Fruit fly (Drosophila melanogaster): ENCODE data around the gene SWIP.

DNA sequence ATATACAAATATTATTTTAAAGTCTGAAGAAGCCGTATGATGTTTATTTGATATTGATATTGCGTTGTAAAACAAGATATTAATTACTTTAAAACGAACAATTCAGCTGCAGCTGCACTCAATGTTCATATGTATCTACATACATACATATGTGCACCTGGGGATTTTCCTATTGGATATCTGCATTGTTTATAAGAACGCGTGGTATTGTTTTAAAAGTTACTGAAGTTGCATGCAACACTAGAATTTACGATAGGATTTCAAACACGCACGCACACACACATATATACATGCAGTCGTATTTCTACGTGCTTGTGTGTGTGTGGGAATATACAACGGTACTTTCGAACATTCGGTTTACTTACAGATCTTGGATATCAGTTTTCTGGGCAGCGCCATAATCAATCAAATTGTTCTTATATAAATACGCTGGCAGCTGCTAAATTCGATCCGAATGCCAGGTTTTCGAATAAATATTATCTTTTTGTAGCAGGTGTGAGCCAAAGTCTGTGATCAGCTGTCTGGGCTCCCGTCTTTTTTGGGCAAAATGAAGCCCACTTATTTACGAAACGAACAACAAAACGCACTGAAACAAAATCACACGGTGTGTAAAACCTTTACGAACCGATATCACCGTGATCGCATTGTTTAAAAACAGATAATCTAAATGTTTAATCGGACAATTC, 38.2 kb upstream of the SWIP start:
- TF ChIP-seq h (optimal IDR thresholded peaks at IDR 0.05) = no peak
- TF ChIP-seq psq (optimal IDR thresholded peaks at IDR 0.05) = no peak
- no peak for TF ChIP-seq ttk (optimal IDR thresholded peaks at IDR 0.05)
- no peak for TF ChIP-seq Myc (optimal IDR thresholded peaks at IDR 0.05)
